Fruit fly (Drosophila melanogaster): ENCODE measurements around the gene CG42846.

The CG42846 gene

dm6 chr3L:262724-263177 lies 31.3 kb upstream of the CG42846 start (continued):
- no peak for TF ChIP-seq Hand (GFP tag; optimal IDR thresholded peaks at IDR 0.05)
- peak; percentile 89 for TF ChIP-seq CG6791 (GFP tag; IDR thresholded peaks at IDR 0.05; ENCODE audit: partially characterized antibody)
- no peak for TF ChIP-seq CG30403 (GFP tag; optimal IDR thresholded peaks at IDR 0.05)
- TF ChIP-seq CG33557 (GFP tag; optimal IDR thresholded peaks at IDR 0.05) = no peak
- TF ChIP-seq CG10959 (GFP tag; IDR thresholded peaks at IDR 0.05) = no peak
- no peak for TF ChIP-seq Hsf (GFP tag; optimal IDR thresholded peaks at IDR 0.05)
- TF ChIP-seq CG1647 (GFP tag; optimal IDR thresholded peaks at IDR 0.05) = no peak
- peak; percentile 55; the same call in 1 of the 3 replicates for TF ChIP-seq mld (GFP tag; IDR thresholded peaks at IDR 0.05; ENCODE audit: partially characterized antibody)
- TF ChIP-seq insv (GFP tag; optimal IDR thresholded peaks at IDR 0.05) = no peak
- no peak for TF ChIP-seq corto (GFP tag; optimal IDR thresholded peaks at IDR 0.05)
- TF ChIP-seq crol (GFP tag; IDR thresholded peaks at IDR 0.05) = no peak
- no peak for TF ChIP-seq Oaz (GFP tag; IDR thresholded peaks at IDR 0.05)
- TF ChIP-seq Atf3 (GFP tag; optimal IDR thresholded peaks at IDR 0.05) = no peak
- TF ChIP-seq CG34422 (GFP tag; IDR thresholded peaks at IDR 0.05) = peak; percentile 65; the same call in 1 of the 3 replicates
- no peak for TF ChIP-seq CG4707 (GFP tag; optimal IDR thresholded peaks at IDR 0.05)
- no peak for TF ChIP-seq slp2 (GFP tag; optimal IDR thresholded peaks at IDR 0.05)
- no peak for TF ChIP-seq fru (optimal IDR thresholded peaks at IDR 0.05)
- TF ChIP-seq CG12769 (tag; optimal IDR thresholded peaks at IDR 0.05) = peak; percentile 19
- no peak for TF ChIP-seq Xbp1 (GFP tag; optimal IDR thresholded peaks at IDR 0.05)
- no peak for TF ChIP-seq aop (GFP tag; IDR thresholded peaks at IDR 0.05)
- peak; percentile 81 for TF ChIP-seq vnd (GFP tag; IDR thresholded peaks at IDR 0.05; ENCODE audit: partially characterized antibody)
- no peak for TF ChIP-seq cg (GFP tag; optimal IDR thresholded peaks at IDR 0.05)
- peak in 1 of 2 experiments; percentile 83 for TF ChIP-seq Hr78 (GFP tag; optimal IDR thresholded peaks at IDR 0.05)
- TF ChIP-seq fd102C (GFP tag; optimal IDR thresholded peaks at IDR 0.05) = no peak
- no peak for TF ChIP-seq tap (tag; optimal IDR thresholded peaks at IDR 0.05)
- no peak for TF ChIP-seq Ada2b (GFP tag; IDR thresholded peaks at IDR 0.05)
- TF ChIP-seq bbx (GFP tag; IDR thresholded peaks at IDR 0.05; ENCODE audit: partially characterized antibody) = peak; percentile 92
- TF ChIP-seq mam (GFP tag; optimal IDR thresholded peaks at IDR 0.05) = no peak
- no peak for TF ChIP-seq CG12071 (GFP tag; optimal IDR thresholded peaks at IDR 0.05)
- TF ChIP-seq Taf1 (GFP tag; IDR thresholded peaks at IDR 0.05) = no peak
- TF ChIP-seq psq (GFP tag; optimal IDR thresholded peaks at IDR 0.05) = no peak
- no peak for TF ChIP-seq sisA (GFP tag; IDR thresholded peaks at IDR 0.05)
- TF ChIP-seq CG8944 (GFP tag; optimal IDR thresholded peaks at IDR 0.05) = no peak
- no peak for TF ChIP-seq CG12744 (GFP tag; optimal IDR thresholded peaks at IDR 0.05)
- TF ChIP-seq CG7839 (tag; optimal IDR thresholded peaks at IDR 0.05) = no peak
- no peak for TF ChIP-seq CG4328 (GFP tag; optimal IDR thresholded peaks at IDR 0.05)
- no peak for TF ChIP-seq Ravus (GFP tag; IDR thresholded peaks at IDR 0.05)
- TF ChIP-seq CG8765 (GFP tag; IDR thresholded peaks at IDR 0.05) = no peak
- peak; percentile 73; the same call in 2 of the 3 replicates for TF ChIP-seq Doc3 (GFP tag; IDR thresholded peaks at IDR 0.05; ENCODE audit: partially characterized antibody)
- no peak for TF ChIP-seq CG9437 (GFP tag; optimal IDR thresholded peaks at IDR 0.05)
- no peak for TF ChIP-seq jigr1 (GFP tag; IDR thresholded peaks at IDR 0.05)
- TF ChIP-seq ewg (GFP tag; optimal IDR thresholded peaks at IDR 0.05) = peak; percentile 70
- TF ChIP-seq gce (GFP tag; IDR thresholded peaks at IDR 0.05) = no peak
- no peak for TF ChIP-seq CG13424 (tag; optimal IDR thresholded peaks at IDR 0.05)
- TF ChIP-seq ranshi (GFP tag; IDR thresholded peaks at IDR 0.05) = no peak
- peak; percentile 81 for TF ChIP-seq Bgb (GFP tag; IDR thresholded peaks at IDR 0.05; ENCODE audit: partially characterized antibody)
- no peak for TF ChIP-seq CG6689 (GFP tag; IDR thresholded peaks at IDR 0.05)
- TF ChIP-seq CG1233 (GFP tag; optimal IDR thresholded peaks at IDR 0.05) = peak; percentile 6
- no peak for TF ChIP-seq dmrt99B (tag; optimal IDR thresholded peaks at IDR 0.05)
- TF ChIP-seq sna (GFP tag; IDR thresholded peaks at IDR 0.05; ENCODE audit: partially characterized antibody) = peak; percentile 80
- no peak for TF ChIP-seq Side (GFP tag; optimal IDR thresholded peaks at IDR 0.05)

Measured in whole organism, embryonic.